Fruit fly (Drosophila melanogaster) whole organism, wandering third instar larva: ENCODE data around the gene Hsp68.

Experiments
- Abd-B ChIP-seq: fragments of >200 bp; optimal IDR thresholded peaks from 2 replicates; lab custom pipeline; 2017; ENCODE audit warnings: missing biosample characterization, missing genetic modification characterization
- CG32264 ChIP-seq: fragments of 200-800 bp; sonication (Bioruptor generic); optimal IDR thresholded peaks from 2 replicates; lab custom pipeline; 2016; ENCODE audit warnings: missing biosample characterization, missing genetic modification characterization
- CrebA ChIP-seq: fragments of 200-800 bp; sonication (Bioruptor generic); optimal IDR thresholded peaks from 2 replicates; lab custom pipeline; 2016; ENCODE audit warnings: missing biosample characterization, mild to moderate bottlenecking, missing genetic modification characterization, borderline replicate concordance
- Dfd ChIP-seq: fragments of >200 bp; optimal IDR thresholded peaks from 2 replicates; lab custom pipeline; 2017; ENCODE audit warnings: missing biosample characterization, missing genetic modification characterization
- Dif ChIP-seq: fragments of 200-275, 200-300 bp; sonication (Bioruptor generic); optimal IDR thresholded peaks from 2 replicates; lab custom pipeline; 2018; ENCODE audit warnings: missing biosample characterization, missing genetic modification characterization; ENCODE audit not compliant: partially characterized antibody
- HLH106 ChIP-seq: fragments of 200-800 bp; optimal IDR thresholded peaks from 3 replicates; lab custom pipeline; 2019; ENCODE audit warnings: missing biosample characterization, mild to moderate bottlenecking, missing genetic modification characterization, moderate library complexity
- Hnf4 ChIP-seq: fragments of 200-800 bp; sonication (Bioruptor generic); optimal IDR thresholded peaks from 2 replicates; lab custom pipeline; 2016; ENCODE audit warnings: missing biosample characterization, mild to moderate bottlenecking, missing genetic modification characterization
- Hr78 ChIP-seq: fragments of >200 bp; optimal IDR thresholded peaks from 2 replicates; lab custom pipeline; 2017; ENCODE audit warnings: missing biosample characterization, missing genetic modification characterization
- Jra ChIP-seq: sonication (Bioruptor generic); optimal IDR thresholded peaks from 2 replicates; lab custom pipeline; 2016; ENCODE audit warnings: missing biosample characterization, missing genetic modification characterization
- Mio ChIP-seq: sonication (Bioruptor generic); optimal IDR thresholded peaks from 2 replicates; lab custom pipeline; 2016; ENCODE audit warnings: missing biosample characterization, missing genetic modification characterization
- Myc ChIP-seq: fragments of >200 bp; optimal IDR thresholded peaks from 2 replicates; lab custom pipeline; 2017
- N ChIP-seq: fragments of >200 bp; optimal IDR thresholded peaks from 2 replicates; lab custom pipeline; 2018; ENCODE audit warnings: missing biosample characterization, missing external identifiers, missing genetic modification characterization
- Rel ChIP-seq, 2 experiments: fragments of 200-800 bp; sonication (Bioruptor generic) in 1 of 2; optimal IDR thresholded peaks; 2 replicates in 1 of 2; 3 replicates in 1 of 2; lab custom pipeline; 2016 to 2019; ENCODE audit warnings: mild to moderate bottlenecking in 2 of 2, missing biosample characterization in 2 of 2, missing genetic modification characterization in 2 of 2, moderate library complexity in 1 of 2
- Sp1 ChIP-seq: fragments of 200-800 bp; sonication (Bioruptor generic); optimal IDR thresholded peaks from 3 replicates; lab custom pipeline; 2019; ENCODE audit warnings: missing biosample characterization, mild to moderate bottlenecking, missing genetic modification characterization, moderate library complexity
- br ChIP-seq: fragments of 200-800 bp; sonication (Bioruptor generic); optimal IDR thresholded peaks from 2 replicates; lab custom pipeline; 2016; ENCODE audit warnings: missing biosample characterization, missing genetic modification characterization
- brk ChIP-seq: fragments of 200-800 bp; sonication (Bioruptor generic); optimal IDR thresholded peaks from 2 replicates; lab custom pipeline; 2016; ENCODE audit warnings: missing biosample characterization, mild to moderate bottlenecking, missing genetic modification characterization
- dl ChIP-seq, 2 experiments: fragments of 175-275, 200-275 bp in 1 of 2; fragments of 200-275 bp in 1 of 2; sonication (Bioruptor generic); optimal IDR thresholded peaks; lab custom pipeline; 2018; ENCODE audit warnings: mild to moderate bottlenecking in 2 of 2, missing biosample characterization in 2 of 2, missing genetic modification characterization in 2 of 2, moderate library complexity in 2 of 2; ENCODE audit not compliant: partially characterized antibody in 2 of 2, insufficient read depth in 1 of 2
- dmrt93B ChIP-seq: fragments of 200-800 bp; sonication (Bioruptor generic); optimal IDR thresholded peaks from 2 replicates; lab custom pipeline; 2018; ENCODE audit warnings: missing biosample characterization, mild to moderate bottlenecking, missing genetic modification characterization
- dsf ChIP-seq: sonication (Bioruptor generic); optimal IDR thresholded peaks from 2 replicates; lab custom pipeline; 2016; ENCODE audit warnings: missing biosample characterization, missing genetic modification characterization, borderline replicate concordance
- ey ChIP-seq: fragments of 200-800 bp; sonication (Bioruptor generic); optimal IDR thresholded peaks from 2 replicates; lab custom pipeline; 2016; ENCODE audit warnings: missing biosample characterization, missing genetic modification characterization
- foxo ChIP-seq, 2 experiments: fragments of 200-800 bp; sonication (Bioruptor generic); optimal IDR thresholded peaks; 2 replicates in 1 of 2; 3 replicates in 1 of 2; lab custom pipeline; 2016 to 2017; ENCODE audit warnings: missing biosample characterization in 2 of 2, missing genetic modification characterization in 2 of 2
- fru ChIP-seq: fragments of 200-800 bp; sonication (Bioruptor generic); optimal IDR thresholded peaks from 3 replicates; lab custom pipeline; 2016; ENCODE audit warnings: missing biosample characterization, mild to moderate bottlenecking, missing genetic modification characterization
- h ChIP-seq: fragments of 200-800 bp; sonication (Bioruptor generic); optimal IDR thresholded peaks from 3 replicates; lab custom pipeline; 2016; ENCODE audit warnings: missing biosample characterization, mild to moderate bottlenecking, missing genetic modification characterization
- jim ChIP-seq: fragments of 175-275, 200-325 bp; sonication (Bioruptor generic); optimal IDR thresholded peaks from 2 replicates; lab custom pipeline; 2016; ENCODE audit warnings: missing biosample characterization, mild to moderate bottlenecking, missing genetic modification characterization
- lola ChIP-seq: fragments of >200 bp; optimal IDR thresholded peaks from 2 replicates; lab custom pipeline; 2017; ENCODE audit warnings: missing biosample characterization, missing genetic modification characterization
- pan ChIP-seq: fragments of >200 bp; optimal IDR thresholded peaks from 2 replicates; lab custom pipeline; 2017
- psq ChIP-seq: fragments of 200-800 bp; sonication (Bioruptor generic); optimal IDR thresholded peaks from 3 replicates; lab custom pipeline; 2017; ENCODE audit warnings: missing biosample characterization, mild to moderate bottlenecking, missing genetic modification characterization, moderate library complexity
- rgr ChIP-seq: fragments of 200-800 bp; sonication (Bioruptor generic); optimal IDR thresholded peaks from 3 replicates; lab custom pipeline; 2016; ENCODE audit warnings: missing biosample characterization, mild to moderate bottlenecking, missing genetic modification characterization
- sage ChIP-seq: fragments of 200-800 bp; sonication (Bioruptor generic); optimal IDR thresholded peaks from 2 replicates; lab custom pipeline; 2016; ENCODE audit warnings: missing biosample characterization, mild to moderate bottlenecking, missing genetic modification characterization
- tai ChIP-seq: sonication (Bioruptor generic); optimal IDR thresholded peaks from 2 replicates; lab custom pipeline; 2016; ENCODE audit warnings: missing biosample characterization, missing genetic modification characterization
- usp ChIP-seq: fragments of >200 bp; optimal IDR thresholded peaks from 2 replicates; lab custom pipeline; 2017; ENCODE audit warnings: missing biosample characterization, missing genetic modification characterization
- woc ChIP-seq: sonication (Bioruptor generic); optimal IDR thresholded peaks from 2 replicates; lab custom pipeline; 2016; ENCODE audit warnings: missing biosample characterization, mild to moderate bottlenecking, missing genetic modification characterization

Gene Hsp68

dm6 chr3R:24054227-24054626 lies 2.9 kb downstream of the Hsp68 start, which contains the start of gene CG6000:
Gene CG6000, plus strand, starts transcription at chr3R:24054391.
- TF ChIP-seq dsf (GFP tag; lab: Kevin White, UChicago) (no peak), Myc (lab: Kevin White, UChicago) (peak; percentile 34)

dm6 chr3R:24053506-24054102 lies 3.5 kb downstream of the Hsp68 start:
- peak; percentile 84 for TF ChIP-seq br (GFP tag; lab: Kevin White, UChicago)
- no peak for TF ChIP-seq Rel (GFP tag; optimal IDR thresholded peaks at IDR 0.05; lab: Kevin White, UChicago)
- TF ChIP-seq Rel (tag; optimal IDR thresholded peaks at IDR 0.05; lab: Kevin White, UChicago): peak; percentile 95
- no peak for TF ChIP-seq foxo (GFP tag; optimal IDR thresholded peaks at IDR 0.05; lab: Kevin White, UChicago)
- TF ChIP-seq h (GFP tag; lab: Kevin White, UChicago): peak; percentile 95

- TF ChIP-seq psq: no peak
- TF ChIP-seq Rel (GFP tag; optimal IDR thresholded peaks at IDR 0.05; lab: Kevin White, UChicago): no peak
- TF ChIP-seq Rel (tag; optimal IDR thresholded peaks at IDR 0.05; lab: Kevin White, UChicago): peak; percentile 28
- no peak for TF ChIP-seq Mio (GFP tag; lab: Kevin White, UChicago)
- peak; percentile 11 for TF ChIP-seq h (GFP tag; lab: Kevin White, UChicago)
- no peak for TF ChIP-seq Jra
- TF ChIP-seq Dif (GFP tag; lab: Kevin White, UChicago): peak; percentile 54
- no peak for TF ChIP-seq HLH106 (tag; lab: Kevin White, UChicago)
- TF ChIP-seq, all 38 proteins: peak for 3
These were observed 5.5 kb downstream of the Hsp68 start for dm6 chr3R:24051459-24052165.

- no peak for TF ChIP-seq dmrt93B (GFP tag; lab: Kevin White, UChicago)
- peak; percentile 77 for TF ChIP-seq Myc (lab: Kevin White, UChicago)
- TF ChIP-seq woc (GFP tag; lab: Kevin White, UChicago): peak; percentile 66
- no peak for TF ChIP-seq dl (GFP tag; optimal IDR thresholded peaks at IDR 0.05; lab: Kevin White, UChicago; ENCODE audit: insufficient read depth in 1 of 2, partially characterized antibody in 2 of 2)
- no peak for TF ChIP-seq Rel (GFP tag; optimal IDR thresholded peaks at IDR 0.05; lab: Kevin White, UChicago)
- TF ChIP-seq Rel (tag; optimal IDR thresholded peaks at IDR 0.05; lab: Kevin White, UChicago): peak; percentile 54
- peak in 1 of 2 experiments; percentile 44 for TF ChIP-seq foxo (GFP tag; optimal IDR thresholded peaks at IDR 0.05; lab: Kevin White, UChicago)
- no peak for TF ChIP-seq pan (lab: Kevin White, UChicago)
- TF ChIP-seq br (GFP tag; lab: Kevin White, UChicago): no peak
- no peak for TF ChIP-seq Mio (GFP tag; lab: Kevin White, UChicago)
- no peak for TF ChIP-seq Dif (GFP tag; lab: Kevin White, UChicago)
- no peak for TF ChIP-seq CG32264 (GFP tag; lab: Kevin White, UChicago)
- no peak for TF ChIP-seq Abd-B
- peak; percentile 44 for TF ChIP-seq Sp1 (GFP tag; lab: Kevin White, UChicago)
- TF ChIP-seq h (GFP tag; lab: Kevin White, UChicago): peak; percentile 78
- TF ChIP-seq dsf (GFP tag; lab: Kevin White, UChicago): no peak
- TF ChIP-seq fru (GFP tag; lab: Kevin White, UChicago): peak; percentile 99
- TF ChIP-seq brk (GFP tag; lab: Kevin White, UChicago): no peak
- TF ChIP-seq Dfd (GFP tag; lab: Kevin White, UChicago): no peak
- peak; percentile 26 for TF ChIP-seq psq
- TF ChIP-seq lola (GFP tag; lab: Kevin White, UChicago): no peak
- no peak for TF ChIP-seq Jra
- no peak for TF ChIP-seq CrebA (GFP tag; lab: Kevin White, UChicago)
- peak; percentile 57 for TF ChIP-seq rgr (GFP tag; lab: Kevin White, UChicago)
- peak; percentile 33 for TF ChIP-seq ey (GFP tag; lab: Kevin White, UChicago)
- TF ChIP-seq tai (GFP tag; lab: Kevin White, UChicago): no peak
- no peak for TF ChIP-seq jim
- peak; percentile 31 for TF ChIP-seq HLH106 (tag; lab: Kevin White, UChicago)
- TF ChIP-seq Hnf4: peak; percentile 33
- TF ChIP-seq Hr78: no peak
- TF ChIP-seq sage (GFP tag; lab: Kevin White, UChicago): no peak
- TF ChIP-seq usp (GFP tag; lab: Kevin White, UChicago): no peak
- TF ChIP-seq N (GFP tag; lab: Kevin White, UChicago): no peak
These were observed 6.2 kb downstream of the Hsp68 start, which contains the start of the genes Atg6 and Pisd for dm6 chr3R:24050690-24051440. Gene Atg6, minus strand, starts transcription at chr3R:24050782. Gene Pisd, plus strand, starts transcription at chr3R:24050783.
